Fruit fly (Drosophila melanogaster) whole organism, prepupa: ENCODE results near the gene CG14434.

Source experiments
- Blimp-1 ChIP-seq: fragments of 200-800 bp; sonication (Bioruptor generic); optimal IDR thresholded peaks from 3 replicates; lab custom pipeline; 2017; ENCODE audit warnings: missing biosample characterization, missing genetic modification characterization, mild to moderate bottlenecking, moderate library complexity, missing genetic modification reagents
- CG10631 ChIP-seq: fragments of 200-800 bp; sonication (Bioruptor generic); optimal IDR thresholded peaks from 2 replicates; lab custom pipeline; 2016; ENCODE audit warnings: missing biosample characterization, missing genetic modification characterization
- CG10669 ChIP-seq: fragments of 200-800 bp; sonication (Bioruptor generic); optimal IDR thresholded peaks from 3 replicates; lab custom pipeline; 2018; ENCODE audit warnings: missing biosample characterization, mild to moderate bottlenecking, missing genetic modification characterization, moderate library complexity
- CG11294 ChIP-seq: fragments of 200-800 bp; sonication (Bioruptor generic); IDR thresholded peaks from 2 replicates; pipeline ENCODE4 v1.3.6; 2022; ENCODE audit warnings: missing biosample characterization, missing genetic modification characterization
- CG11902 ChIP-seq: fragments of 200-800 bp; sonication (Bioruptor generic); optimal IDR thresholded peaks from 3 replicates; lab custom pipeline; 2016; ENCODE audit warnings: missing biosample characterization, missing genetic modification characterization
- CG1621 ChIP-seq: fragments of 200-800 bp; sonication (Bioruptor generic); optimal IDR thresholded peaks from 3 replicates; lab custom pipeline; 2018; ENCODE audit warnings: missing biosample characterization, mild to moderate bottlenecking, missing genetic modification characterization
- CG16779 ChIP-seq: fragments of 200-800 bp; sonication (Bioruptor generic); optimal IDR thresholded peaks from 3 replicates; lab custom pipeline; 2017; ENCODE audit warnings: missing biosample characterization, mild to moderate bottlenecking, missing genetic modification characterization
- CG31627 ChIP-seq: fragments of 200-800 bp; sonication (Bioruptor generic); optimal IDR thresholded peaks from 3 replicates; lab custom pipeline; 2016; ENCODE audit warnings: missing biosample characterization, missing genetic modification characterization
- CG32006 ChIP-seq: fragments of 200-800 bp; sonication (Bioruptor generic); optimal IDR thresholded peaks from 3 replicates; lab custom pipeline; 2017; ENCODE audit warnings: missing biosample characterization, mild to moderate bottlenecking, missing genetic modification characterization
- CG34406 ChIP-seq: fragments of 200-800 bp; sonication (Bioruptor generic); optimal IDR thresholded peaks from 3 replicates; lab custom pipeline; 2016; ENCODE audit warnings: missing biosample characterization, missing genetic modification characterization
- CG3919 ChIP-seq: fragments of 200-800 bp; sonication (Bioruptor generic); optimal IDR thresholded peaks from 3 replicates; lab custom pipeline; 2016; ENCODE audit warnings: missing biosample characterization, missing genetic modification characterization
- CG4318 ChIP-seq: fragments of 200-800 bp; sonication (Bioruptor generic); optimal IDR thresholded peaks from 3 replicates; lab custom pipeline; 2017; ENCODE audit warnings: missing biosample characterization, mild to moderate bottlenecking, missing genetic modification characterization
- CG6163 ChIP-seq: fragments of 200-800 bp; sonication (Bioruptor generic); IDR thresholded peaks from 3 replicates; pipeline ENCODE4 v1.3.6; 2022; ENCODE audit warnings: missing biosample characterization, missing genetic modification characterization
- CG6792 ChIP-seq: fragments of 200-800 bp; sonication (Bioruptor generic); optimal IDR thresholded peaks from 3 replicates; lab custom pipeline; 2016; ENCODE audit warnings: missing biosample characterization, missing genetic modification characterization
- CG6808 ChIP-seq: fragments of 200-800 bp; sonication (Bioruptor generic); optimal IDR thresholded peaks from 3 replicates; lab custom pipeline; 2017; ENCODE audit warnings: missing biosample characterization, missing genetic modification characterization, mild to moderate bottlenecking, moderate library complexity, missing genetic modification reagents
- CG6854 ChIP-seq: fragments of 200-800 bp; sonication (Bioruptor generic); optimal IDR thresholded peaks from 2 replicates; lab custom pipeline; 2017; ENCODE audit warnings: missing biosample characterization, mild to moderate bottlenecking, missing genetic modification characterization
- CG8319 ChIP-seq: fragments of 200-800 bp; sonication (Bioruptor generic); optimal IDR thresholded peaks from 3 replicates; lab custom pipeline; 2016; ENCODE audit warnings: missing biosample characterization, missing genetic modification characterization
- CG8632 ChIP-seq: fragments of 200-800 bp; sonication (Bioruptor generic); optimal IDR thresholded peaks from 3 replicates; lab custom pipeline; 2016; ENCODE audit warnings: missing biosample characterization, missing genetic modification characterization
- CG9139 ChIP-seq: fragments of 200-800 bp; sonication (Bioruptor generic); optimal IDR thresholded peaks from 3 replicates; lab custom pipeline; 2017; ENCODE audit warnings: missing biosample characterization, mild to moderate bottlenecking, missing genetic modification characterization
- Eip75B ChIP-seq: fragments of 200-800 bp; sonication (Bioruptor generic); optimal IDR thresholded peaks from 3 replicates; lab custom pipeline; 2016; ENCODE audit warnings: missing biosample characterization, missing genetic modification characterization
- Eip78C ChIP-seq: fragments of 200-800 bp; sonication (Bioruptor generic); peaks from one replicate; lab custom pipeline; 2016; ENCODE audit warnings: missing biosample characterization, missing genetic modification characterization
- Ets21C ChIP-seq: fragments of 200-800 bp; sonication (Bioruptor generic); optimal IDR thresholded peaks from 3 replicates; lab custom pipeline; 2016; ENCODE audit warnings: missing biosample characterization, missing genetic modification characterization
- Ets96B ChIP-seq: fragments of 200-800 bp; optimal IDR thresholded peaks from 2 replicates; lab custom pipeline; 2019; ENCODE audit warnings: missing biosample characterization, mild to moderate bottlenecking, missing genetic modification characterization, moderate library complexity
- Hr38 ChIP-seq: sonication (Bioruptor generic); optimal IDR thresholded peaks from 2 replicates; lab custom pipeline; 2016; ENCODE audit warnings: missing biosample characterization, missing genetic modification characterization
- Hr39 ChIP-seq: fragments of 200-800 bp; sonication (Bioruptor generic); optimal IDR thresholded peaks from 2 replicates; lab custom pipeline; 2016; ENCODE audit warnings: missing biosample characterization, missing genetic modification characterization
- Hr4 ChIP-seq: fragments of 200-800 bp; sonication (Bioruptor generic); optimal IDR thresholded peaks from 3 replicates; lab custom pipeline; 2016; ENCODE audit warnings: missing biosample characterization, missing genetic modification characterization
- Lpt ChIP-seq: fragments of 200-800 bp; sonication (Bioruptor generic); optimal IDR thresholded peaks from 3 replicates; lab custom pipeline; 2016; ENCODE audit warnings: missing biosample characterization, missing genetic modification characterization
- Met ChIP-seq: fragments of 200-800 bp; sonication (Bioruptor generic); optimal IDR thresholded peaks from 3 replicates; lab custom pipeline; 2016; ENCODE audit warnings: missing biosample characterization, missing genetic modification characterization
- OdsH ChIP-seq: fragments of 200-800 bp; sonication (Bioruptor generic); optimal IDR thresholded peaks from 3 replicates; lab custom pipeline; 2016; ENCODE audit warnings: missing biosample characterization, missing genetic modification characterization
- Smox ChIP-seq: fragments of 200-800 bp; sonication (Bioruptor generic); optimal IDR thresholded peaks from 3 replicates; lab custom pipeline; 2016; ENCODE audit warnings: missing biosample characterization, missing genetic modification characterization
- Sox102F ChIP-seq: fragments of 200-800 bp; sonication (Bioruptor generic); optimal IDR thresholded peaks from 2 replicates; lab custom pipeline; 2016; ENCODE audit warnings: missing biosample characterization, mild to moderate bottlenecking, missing genetic modification characterization
- Sox14 ChIP-seq: fragments of 200-800 bp; sonication (Bioruptor generic); optimal IDR thresholded peaks from 3 replicates; lab custom pipeline; 2016; ENCODE audit warnings: missing biosample characterization, missing genetic modification characterization
- achi ChIP-seq: fragments of 200-800 bp; sonication (Bioruptor generic); optimal IDR thresholded peaks from 3 replicates; lab custom pipeline; 2016; ENCODE audit warnings: missing biosample characterization, missing genetic modification characterization
- acj6 ChIP-seq: fragments of 200-800 bp; sonication (Bioruptor generic); optimal IDR thresholded peaks from 3 replicates; lab custom pipeline; 2016; ENCODE audit warnings: missing biosample characterization, missing genetic modification characterization
- cyc ChIP-seq: fragments of 200-800 bp; sonication (Bioruptor generic); optimal IDR thresholded peaks from 3 replicates; lab custom pipeline; 2016; ENCODE audit warnings: missing biosample characterization, missing genetic modification characterization
- dsx ChIP-seq: fragments of 200-800 bp; optimal IDR thresholded peaks from 3 replicates; lab custom pipeline; 2019; ENCODE audit warnings: missing biosample characterization, mild to moderate bottlenecking, missing genetic modification characterization, moderate library complexity; ENCODE audit not compliant: poor library complexity, severe bottlenecking
- eg ChIP-seq: fragments of 200-800 bp; sonication (Bioruptor generic); IDR thresholded peaks from 3 replicates; pipeline ENCODE4 v1.3.6; 2022; ENCODE audit warnings: missing biosample characterization, missing genetic modification characterization
- esn ChIP-seq: fragments of 200-800 bp; sonication (Bioruptor generic); optimal IDR thresholded peaks from 2 replicates; lab custom pipeline; 2016; ENCODE audit warnings: missing biosample characterization, mild to moderate bottlenecking, missing genetic modification characterization, moderate library complexity
- fd85E ChIP-seq: fragments of 200-800 bp; sonication (Bioruptor generic); optimal IDR thresholded peaks from 3 replicates; lab custom pipeline; 2016; ENCODE audit warnings: missing biosample characterization, missing genetic modification characterization
- lz ChIP-seq: fragments of 200-800 bp; sonication (Bioruptor generic); optimal IDR thresholded peaks from 3 replicates; lab custom pipeline; 2016; ENCODE audit warnings: missing biosample characterization, missing genetic modification characterization
- net ChIP-seq: fragments of 200-800 bp; sonication (Bioruptor generic); optimal IDR thresholded peaks from 3 replicates; lab custom pipeline; 2016; ENCODE audit warnings: missing biosample characterization, missing genetic modification characterization
- pdm3 ChIP-seq: fragments of 200-800 bp; sonication (Bioruptor generic); optimal IDR thresholded peaks from 3 replicates; lab custom pipeline; 2016; ENCODE audit warnings: missing biosample characterization, missing genetic modification characterization
- spab ChIP-seq: fragments of 200-800 bp; sonication (Bioruptor generic); optimal IDR thresholded peaks from 2 replicates; lab custom pipeline; 2017; ENCODE audit warnings: missing biosample characterization, mild to moderate bottlenecking, missing genetic modification characterization, missing genetic modification reagents
- ss ChIP-seq, 2 experiments: fragments of 200-800 bp; sonication (Bioruptor generic); optimal IDR thresholded peaks; 2 replicates in 1 of 2; 3 replicates in 1 of 2; lab custom pipeline; 2017 to 2018; ENCODE audit warnings: mild to moderate bottlenecking in 2 of 2, missing biosample characterization in 2 of 2, missing genetic modification characterization in 2 of 2, moderate library complexity in 1 of 2
- svp ChIP-seq: fragments of 200-800 bp; sonication (Bioruptor generic); peaks from one replicate; lab custom pipeline; 2016; ENCODE audit warnings: missing biosample characterization, missing genetic modification characterization
- topi ChIP-seq: fragments of 200-800 bp; sonication (Bioruptor generic); optimal IDR thresholded peaks from 3 replicates; lab custom pipeline; 2016; ENCODE audit warnings: missing biosample characterization, missing genetic modification characterization
- vri ChIP-seq: fragments of 200-800 bp; sonication (Bioruptor generic); optimal IDR thresholded peaks from 3 replicates; lab custom pipeline; 2016; ENCODE audit warnings: missing biosample characterization, mild to moderate bottlenecking, missing genetic modification characterization

The CG14434 gene

dm6 chrX:6853384-6853783 lies 13.6 kb downstream of the CG14434 start (continued):
- no peak for TF ChIP-seq net (GFP tag; lab: Kevin White, UChicago)
- TF ChIP-seq CG8319 (GFP tag; lab: Kevin White, UChicago) = no peak
- no peak for TF ChIP-seq Met (GFP tag; lab: Kevin White, UChicago)
- TF ChIP-seq Eip75B = no peak
- TF ChIP-seq CG4318 (GFP tag; lab: Kevin White, UChicago) = no peak
- TF ChIP-seq OdsH (GFP tag; lab: Kevin White, UChicago) = no peak
- no peak for TF ChIP-seq Blimp-1
- TF ChIP-seq spab = no peak
- no peak for TF ChIP-seq CG8632 (GFP tag; lab: Kevin White, UChicago)
- peak; percentile 65 for TF ChIP-seq CG1621 (tag; lab: Kevin White, UChicago)
- peak; percentile 74 to 83 for TF ChIP-seq ss (GFP tag; optimal IDR thresholded peaks at IDR 0.05; lab: Kevin White, UChicago)
- TF ChIP-seq CG6808 (GFP tag; lab: Kevin White, UChicago) = peak; percentile 54
- TF ChIP-seq vri (GFP tag; lab: Kevin White, UChicago) = no peak
- TF ChIP-seq CG11902 (GFP tag; lab: Kevin White, UChicago) = no peak
- TF ChIP-seq achi (GFP tag; lab: Kevin White, UChicago) = no peak
- TF ChIP-seq CG32006 (GFP tag; lab: Kevin White, UChicago) = no peak
- no peak for TF ChIP-seq cyc (GFP tag; lab: Kevin White, UChicago)
- TF ChIP-seq dsx = peak; percentile 40
- TF ChIP-seq CG16779 = no peak
- TF ChIP-seq Ets96B (tag; lab: Kevin White, UChicago) = no peak
- TF ChIP-seq pdm3 (GFP tag; lab: Kevin White, UChicago) = no peak
- no peak for TF ChIP-seq Ets21C (GFP tag; lab: Kevin White, UChicago)
- peak; percentile 38 for TF ChIP-seq svp (GFP tag; lab: Kevin White, UChicago)
- TF ChIP-seq lz (GFP tag; lab: Kevin White, UChicago) = no peak
- peak; percentile 38 for TF ChIP-seq CG9139 (GFP tag; lab: Kevin White, UChicago)
- TF ChIP-seq Hr38 (GFP tag; lab: Kevin White, UChicago) = no peak
- no peak for TF ChIP-seq topi (GFP tag; lab: Kevin White, UChicago)
- TF ChIP-seq CG3919 (GFP tag; lab: Kevin White, UChicago) = no peak

dm6 chrX:6852574-6852973 lies 14.4 kb downstream of the CG14434 start:
- TF ChIP-seq Ets21C (GFP tag; lab: Kevin White, UChicago) (peak; percentile 93), Met (GFP tag; lab: Kevin White, UChicago) (peak; percentile 94), Hr4 (GFP tag; lab: Kevin White, UChicago) (peak; percentile 91), CG34406 (peak; percentile 89), topi (GFP tag; lab: Kevin White, UChicago) (peak; percentile 95), CG11294 (GFP tag; lab: Robert Waterston, UW) (peak; percentile 85), achi (GFP tag; lab: Kevin White, UChicago) (peak; percentile 86), CG9139 (GFP tag; lab: Kevin White, UChicago) (peak; percentile 77), Sox14 (GFP tag; lab: Kevin White, UChicago) (peak; percentile 96), svp (GFP tag; lab: Kevin White, UChicago) (peak; percentile 97), CG6792 (peak; percentile 88), spab (peak; percentile 80), fd85E (peak; percentile 49), Ets96B (tag; lab: Kevin White, UChicago) (peak; percentile 92), Sox102F (peak; percentile 90), cyc (GFP tag; lab: Kevin White, UChicago) (peak; percentile 96), CG31627 (GFP tag; lab: Kevin White, UChicago) (peak; percentile 95), Eip78C (peak; percentile 96), CG6854 (GFP tag; lab: Kevin White, UChicago) (peak; percentile 78), CG32006 (GFP tag; lab: Kevin White, UChicago) (peak; percentile 92), eg (GFP tag; lab: Robert Waterston, UW) (peak; percentile 92), acj6 (GFP tag; lab: Kevin White, UChicago) (peak; percentile 93), esn (peak; percentile 93), CG11902 (GFP tag; lab: Kevin White, UChicago) (peak; percentile 90), CG6808 (GFP tag; lab: Kevin White, UChicago) (peak; percentile 90), CG1621 (tag; lab: Kevin White, UChicago) (peak; percentile 95), Hr38 (GFP tag; lab: Kevin White, UChicago) (no peak), Lpt (GFP tag; lab: Kevin White, UChicago) (peak; percentile 83), Hr39 (GFP tag; lab: Kevin White, UChicago) (peak; percentile 94), Blimp-1 (peak; percentile 76), CG16779 (peak; percentile 72), CG10631 (GFP tag; lab: Kevin White, UChicago) (peak; percentile 90), Smox (GFP tag; lab: Kevin White, UChicago) (peak; percentile 92), Eip75B (peak; percentile 91), net (GFP tag; lab: Kevin White, UChicago) (peak; percentile 91), CG8632 (GFP tag; lab: Kevin White, UChicago) (peak; percentile 83), CG10669 (GFP tag; lab: Kevin White, UChicago) (peak; percentile 93), CG6163 (GFP tag; lab: Robert Waterston, UW) (peak; percentile 90)
